Fruit fly (Drosophila melanogaster) whole organism, wandering third instar larva: ENCODE results near the gene CG7810.

Source experiments
- CrebA ChIP-seq: fragments of 200-800 bp; sonication (Bioruptor generic); optimal IDR thresholded peaks from 2 replicates; lab custom pipeline; 2016; ENCODE audit warnings: missing biosample characterization, mild to moderate bottlenecking, missing genetic modification characterization, borderline replicate concordance
- Dif ChIP-seq: fragments of 200-275, 200-300 bp; sonication (Bioruptor generic); optimal IDR thresholded peaks from 2 replicates; lab custom pipeline; 2018; ENCODE audit warnings: missing biosample characterization, missing genetic modification characterization; ENCODE audit not compliant: partially characterized antibody
- Hnf4 ChIP-seq: fragments of 200-800 bp; sonication (Bioruptor generic); optimal IDR thresholded peaks from 2 replicates; lab custom pipeline; 2016; ENCODE audit warnings: missing biosample characterization, mild to moderate bottlenecking, missing genetic modification characterization
- Mio ChIP-seq: sonication (Bioruptor generic); optimal IDR thresholded peaks from 2 replicates; lab custom pipeline; 2016; ENCODE audit warnings: missing biosample characterization, missing genetic modification characterization
- brk ChIP-seq: fragments of 200-800 bp; sonication (Bioruptor generic); optimal IDR thresholded peaks from 2 replicates; lab custom pipeline; 2016; ENCODE audit warnings: missing biosample characterization, mild to moderate bottlenecking, missing genetic modification characterization
- dsf ChIP-seq: sonication (Bioruptor generic); optimal IDR thresholded peaks from 2 replicates; lab custom pipeline; 2016; ENCODE audit warnings: missing biosample characterization, missing genetic modification characterization, borderline replicate concordance
- h ChIP-seq: fragments of 200-800 bp; sonication (Bioruptor generic); optimal IDR thresholded peaks from 3 replicates; lab custom pipeline; 2016; ENCODE audit warnings: missing biosample characterization, mild to moderate bottlenecking, missing genetic modification characterization
- pan ChIP-seq: fragments of >200 bp; optimal IDR thresholded peaks from 2 replicates; lab custom pipeline; 2017
- usp ChIP-seq: fragments of >200 bp; optimal IDR thresholded peaks from 2 replicates; lab custom pipeline; 2017; ENCODE audit warnings: missing biosample characterization, missing genetic modification characterization

dm6 chr2L:8266670-8267435 lies 44.1 kb downstream of the CG7810 start:
- TF ChIP-seq dsf (GFP tag; lab: Kevin White, UChicago), result no peak
- no peak for TF ChIP-seq Mio (GFP tag; lab: Kevin White, UChicago)
- TF ChIP-seq brk (GFP tag; lab: Kevin White, UChicago), result no peak
- TF ChIP-seq CrebA (GFP tag; lab: Kevin White, UChicago), result no peak
- no peak for TF ChIP-seq Hnf4 (GFP tag; lab: Kevin White, UChicago)
- TF ChIP-seq pan (lab: Kevin White, UChicago), result no peak
- no peak for TF ChIP-seq Dif
- no peak for TF ChIP-seq h (GFP tag; lab: Kevin White, UChicago)
- TF ChIP-seq usp (GFP tag; lab: Kevin White, UChicago), result no peak
